Fruit fly (Drosophila melanogaster) whole organism, embryonic: ENCODE results near the gene CG13481.
A peak's percentile ranks its signal among the peaks of the same experiment; 100 is the strongest.

Experiments
- ATbp ChIP-seq: fragments of 200-800 bp; sonication (Bioruptor generic); optimal IDR thresholded peaks from 2 replicates; lab custom pipeline; 2017; ENCODE audit warnings: missing biosample characterization, mild to moderate bottlenecking, missing genetic modification characterization, missing genetic modification reagents
- Aef1 ChIP-seq: fragments of 200-800 bp; sonication (Bioruptor generic); IDR thresholded peaks from 3 replicates; pipeline ENCODE4 v1.3.6; 2022; ENCODE audit warnings: missing biosample characterization, missing genetic modification characterization
- Atf6 ChIP-seq: fragments of 200-800 bp; sonication (Bioruptor generic); IDR thresholded peaks from 2 replicates; pipeline ENCODE4 v1.3.6; 2022; ENCODE audit warnings: missing biosample characterization, missing genetic modification characterization
- B-H1 ChIP-seq: fragments of 200-800 bp; sonication (Bioruptor generic); IDR thresholded peaks from 3 replicates; pipeline ENCODE4 v1.3.6; 2022; ENCODE audit warnings: missing biosample characterization, missing genetic modification characterization
- Blimp-1 ChIP-seq: fragments of 200-800 bp; sonication (Bioruptor generic); optimal IDR thresholded peaks from 3 replicates; lab custom pipeline; 2018; ENCODE audit warnings: missing biosample characterization, missing genetic modification characterization, mild to moderate bottlenecking, moderate library complexity, missing genetic modification reagents
- CG10366 ChIP-seq: fragments of 200-800 bp; sonication (Bioruptor generic); IDR thresholded peaks from 2 replicates; pipeline ENCODE4 v1.3.6; 2022; ENCODE audit warnings: missing biosample characterization, missing genetic modification characterization
- CG10979 ChIP-seq: fragments of 200-800 bp; sonication (Bioruptor generic); optimal IDR thresholded peaks from 2 replicates; lab custom pipeline; 2018; ENCODE audit warnings: missing biosample characterization, mild to moderate bottlenecking, missing genetic modification characterization, moderate library complexity
- CG12071 ChIP-seq: fragments of 200-800 bp; sonication (Bioruptor generic); optimal IDR thresholded peaks from 3 replicates; lab custom pipeline; 2018; ENCODE audit warnings: missing biosample characterization, mild to moderate bottlenecking, missing genetic modification characterization
- CG12659 ChIP-seq: fragments of 200-800 bp; sonication (Bioruptor generic); optimal IDR thresholded peaks from 3 replicates; lab custom pipeline; 2017; ENCODE audit warnings: mild to moderate bottlenecking, missing biosample characterization, missing genetic modification reagents, missing genetic modification characterization
- CG12942 ChIP-seq: fragments of 200-800 bp; sonication (Bioruptor generic); optimal IDR thresholded peaks from 3 replicates; lab custom pipeline; 2016; ENCODE audit warnings: missing biosample characterization, missing genetic modification characterization
- CG15269 ChIP-seq: fragments of 200-800 bp; sonication (Bioruptor generic); optimal IDR thresholded peaks from 2 replicates; lab custom pipeline; 2018; ENCODE audit warnings: missing biosample characterization, mild to moderate bottlenecking, missing genetic modification characterization, moderate library complexity
- CG17359 ChIP-seq: fragments of 200-800 bp; sonication (Bioruptor generic); optimal IDR thresholded peaks from 3 replicates; lab custom pipeline; 2018; ENCODE audit warnings: missing biosample characterization, mild to moderate bottlenecking, missing genetic modification characterization, moderate library complexity
- CG17361 ChIP-seq: fragments of 200-800 bp; sonication (Bioruptor generic); IDR thresholded peaks from 3 replicates; pipeline ENCODE4 v1.3.6; 2022; ENCODE audit warnings: missing biosample characterization, missing genetic modification characterization
- CG17385 ChIP-seq: fragments of 200-800 bp; sonication (Bioruptor generic); optimal IDR thresholded peaks from 3 replicates; lab custom pipeline; 2018; ENCODE audit warnings: missing biosample characterization, mild to moderate bottlenecking, missing genetic modification characterization
- CG30403 ChIP-seq: fragments of 200-800 bp; sonication (Bioruptor generic); optimal IDR thresholded peaks from 3 replicates; lab custom pipeline; 2016; ENCODE audit warnings: missing biosample characterization, missing genetic modification characterization
- CG5953 ChIP-seq: fragments of 200-800 bp; sonication (Bioruptor generic); IDR thresholded peaks from 2 replicates; pipeline ENCODE4 v1.3.6; 2022; ENCODE audit warnings: missing biosample characterization, missing genetic modification characterization
- CG6689 ChIP-seq: fragments of 200-800 bp; sonication (Bioruptor generic); IDR thresholded peaks from 2 replicates; pipeline ENCODE4 v1.3.6; 2022; ENCODE audit warnings: missing biosample characterization, missing genetic modification characterization
- CG8388 ChIP-seq: fragments of 200-800 bp; sonication (Bioruptor generic); optimal IDR thresholded peaks from 2 replicates; lab custom pipeline; 2019; ENCODE audit warnings: missing biosample characterization, mild to moderate bottlenecking, missing genetic modification characterization, moderate library complexity
- CG8924 ChIP-seq: fragments of 200-800 bp; optimal IDR thresholded peaks from 3 replicates; lab custom pipeline; 2019; ENCODE audit warnings: missing biosample characterization, mild to moderate bottlenecking, missing genetic modification characterization, moderate library complexity
- CG9437 ChIP-seq: fragments of 200-800 bp; sonication (Bioruptor generic); optimal IDR thresholded peaks from 2 replicates; lab custom pipeline; 2018; ENCODE audit warnings: missing biosample characterization, mild to moderate bottlenecking, missing genetic modification characterization
- CG9727 ChIP-seq: fragments of 200-800 bp; sonication (Bioruptor generic); optimal IDR thresholded peaks from 3 replicates; lab custom pipeline; 2017; ENCODE audit warnings: missing biosample characterization, mild to moderate bottlenecking, missing genetic modification characterization
- D ChIP-seq, 2 experiments: fragments of 200-800 bp in 1 of 2; fragments of >200 bp in 1 of 2; sonication (Bioruptor generic) in 1 of 2; optimal IDR thresholded peaks; 2 replicates in 1 of 2; 3 replicates in 1 of 2; lab custom pipeline; 2017; ENCODE audit warnings: mild to moderate bottlenecking in 1 of 2, missing biosample characterization in 1 of 2, missing genetic modification characterization in 1 of 2, missing genetic modification reagents in 1 of 2
- D19A ChIP-seq: fragments of 200-800 bp; optimal IDR thresholded peaks from 3 replicates; lab custom pipeline; 2019; ENCODE audit warnings: missing biosample characterization, mild to moderate bottlenecking, missing genetic modification characterization, moderate library complexity
- Drgx ChIP-seq: fragments of 200-800 bp; sonication (Bioruptor generic); IDR thresholded peaks from 2 replicates; pipeline ENCODE4 v1.3.6; 2022; ENCODE audit warnings: missing biosample characterization, missing genetic modification characterization
- Ets97D ChIP-seq: fragments of 200-800 bp; sonication (Bioruptor generic); optimal IDR thresholded peaks from 3 replicates; lab custom pipeline; 2016; ENCODE audit warnings: missing biosample characterization, missing genetic modification characterization
- Hmr ChIP-seq: fragments of 200-800 bp; sonication (Bioruptor generic); optimal IDR thresholded peaks from 3 replicates; lab custom pipeline; 2017; ENCODE audit warnings: mild to moderate bottlenecking, missing biosample characterization, missing genetic modification reagents, missing genetic modification characterization
- Hr3 ChIP-seq: fragments of 200-800 bp; sonication (Bioruptor generic); optimal IDR thresholded peaks from 3 replicates; lab custom pipeline; 2016; ENCODE audit warnings: missing biosample characterization, missing genetic modification characterization
- Mad ChIP-seq: fragments of 200-800 bp; sonication (Bioruptor generic); optimal IDR thresholded peaks from 2 replicates; lab custom pipeline; 2016; ENCODE audit warnings: missing biosample characterization, missing genetic modification characterization
- Oli ChIP-seq: fragments of 200-800 bp; sonication (Bioruptor generic); optimal IDR thresholded peaks from 2 replicates; lab custom pipeline; 2018; ENCODE audit warnings: missing biosample characterization, mild to moderate bottlenecking, missing genetic modification characterization, moderate library complexity
- Sox102F ChIP-seq: fragments of 200-800 bp; sonication (Bioruptor generic); optimal IDR thresholded peaks from 2 replicates; lab custom pipeline; 2018; ENCODE audit warnings: missing biosample characterization, mild to moderate bottlenecking, missing genetic modification characterization, moderate library complexity
- Ssrp ChIP-seq: fragments of 200-800 bp; sonication (Bioruptor generic); optimal IDR thresholded peaks from 2 replicates; lab custom pipeline; 2018; ENCODE audit warnings: missing biosample characterization, mild to moderate bottlenecking, missing genetic modification characterization, moderate library complexity
- Vsx1 ChIP-seq: fragments of 200-800 bp; sonication (Bioruptor generic); optimal IDR thresholded peaks from 2 replicates; lab custom pipeline; 2017; ENCODE audit warnings: missing biosample characterization, mild to moderate bottlenecking, missing genetic modification characterization, missing genetic modification reagents
- Xbp1 ChIP-seq: fragments of 200-800 bp; sonication (Bioruptor generic); optimal IDR thresholded peaks from 3 replicates; lab custom pipeline; 2016; ENCODE audit warnings: missing biosample characterization, mild to moderate bottlenecking, missing genetic modification characterization
- bsh ChIP-seq, 2 experiments: fragments of 200-800 bp; sonication (Bioruptor generic); optimal IDR thresholded peaks; 2 replicates each; lab custom pipeline; 2017 to 2018; ENCODE audit warnings: mild to moderate bottlenecking in 2 of 2, missing biosample characterization in 2 of 2, missing genetic modification characterization in 2 of 2, moderate library complexity in 1 of 2
- btn ChIP-seq: fragments of 200-800 bp; sonication (Bioruptor generic); optimal IDR thresholded peaks from 2 replicates; lab custom pipeline; 2016; ENCODE audit warnings: missing biosample characterization, missing genetic modification characterization
- crol ChIP-seq: fragments of 200-800 bp; sonication (Bioruptor generic); IDR thresholded peaks from 2 replicates; pipeline ENCODE4 v1.3.6; 2022; ENCODE audit warnings: missing biosample characterization, missing genetic modification characterization
- dpn ChIP-seq, 2 experiments: fragments of 200-800 bp; sonication (Bioruptor generic); optimal IDR thresholded peaks; 3 replicates each; lab custom pipeline; 2016; ENCODE audit warnings: missing biosample characterization in 2 of 2, missing genetic modification characterization in 2 of 2
- esg ChIP-seq: fragments of 200-800 bp; sonication (Bioruptor generic); conservative IDR thresholded peaks from 2 replicates; pipeline ENCODE4 v1.3.6; 2022; ENCODE audit warnings: missing biosample characterization, missing genetic modification characterization
- hkb ChIP-seq, 2 experiments: fragments of 200-800 bp in 1 of 2; fragments of >200 bp in 1 of 2; sonication (Bioruptor generic) in 1 of 2; IDR thresholded peaks in 1 of 2; optimal IDR thresholded peaks in 1 of 2; 2 replicates each; pipeline versions ENCODE4 v1.3.6 to Lab custom; 2017 to 2022; ENCODE audit warnings: missing biosample characterization in 1 of 2, missing genetic modification characterization in 1 of 2
- jing ChIP-seq: fragments of 200-800 bp; sonication (Bioruptor generic); optimal IDR thresholded peaks from 2 replicates; lab custom pipeline; 2018; ENCODE audit warnings: missing biosample characterization, mild to moderate bottlenecking, missing genetic modification characterization
- mirr ChIP-seq: fragments of 200-800 bp; sonication (Bioruptor generic); optimal IDR thresholded peaks from 3 replicates; lab custom pipeline; 2018; ENCODE audit warnings: missing biosample characterization, mild to moderate bottlenecking, missing genetic modification characterization
- phol ChIP-seq: fragments of 200-800 bp; sonication (Bioruptor generic); optimal IDR thresholded peaks from 3 replicates; lab custom pipeline; 2018; ENCODE audit warnings: missing biosample characterization, mild to moderate bottlenecking, missing genetic modification characterization, moderate library complexity
- pzg ChIP-seq: fragments of 200-800 bp; sonication (Bioruptor generic); optimal IDR thresholded peaks from 3 replicates; lab custom pipeline; 2018; ENCODE audit warnings: missing biosample characterization, mild to moderate bottlenecking, missing genetic modification characterization, moderate library complexity
- ranshi ChIP-seq: fragments of 200-800 bp; sonication (Bioruptor generic); IDR thresholded peaks from 2 replicates; pipeline ENCODE4 v1.3.6; 2022; ENCODE audit warnings: missing biosample characterization, missing genetic modification characterization
- seq ChIP-seq: fragments of 200-800 bp; sonication (Bioruptor generic); IDR thresholded peaks from 2 replicates; pipeline ENCODE4 v1.3.6; 2022; ENCODE audit warnings: missing biosample characterization, missing genetic modification characterization
- tgo ChIP-seq: fragments of 200-800 bp; sonication (Bioruptor generic); IDR thresholded peaks from 3 replicates; pipeline ENCODE4 v1.3.6; 2022; ENCODE audit warnings: missing biosample characterization, missing genetic modification characterization
- tin ChIP-seq: fragments of 200-800 bp; sonication (Bioruptor generic); optimal IDR thresholded peaks from 3 replicates; lab custom pipeline; 2016; ENCODE audit warnings: missing biosample characterization, missing genetic modification characterization

CG13481 gene

dm6 chr3L:14363103-14363751 is 6.3 kb downstream of the CG13481 start:
- TF ChIP-seq tgo (GFP tag; lab: Robert Waterston, UW) (peak; percentile 44; the same call in 1 of the 3 replicates), tin (peak; percentile 12), phol (tag; lab: Kevin White, UChicago) (peak; percentile 72), CG17361 (GFP tag; lab: Robert Waterston, UW) (peak; percentile 80), CG9727 (GFP tag; lab: Kevin White, UChicago) (peak; percentile 21), CG17385 (peak; percentile 18), ranshi (GFP tag; lab: Robert Waterston, UW) (0 out of 2 replicates have a peak, but pooled peaks have one; percentile 14), D (optimal IDR thresholded peaks at IDR 0.05; lab: Kevin White, UChicago) (no peak), D (GFP tag; optimal IDR thresholded peaks at IDR 0.05; lab: Kevin White, UChicago) (peak; percentile 37), mirr (peak; percentile 35), Ets97D (no peak), Aef1 (0 out of 3 replicates have a peak, but pooled peaks have one; percentile 21), CG12071 (GFP tag; lab: Kevin White, UChicago) (no peak), Oli (peak; percentile 57), bsh (GFP tag; optimal IDR thresholded peaks at IDR 0.05; lab: Kevin White, UChicago) (peak; percentile 13 to 35), jing (GFP tag; lab: Kevin White, UChicago) (peak; percentile 10), Hr3 (peak; percentile 37), esg (GFP tag; lab: Robert Waterston, UW) (peak; percentile 52), ATbp (GFP tag; lab: Kevin White, UChicago) (peak; percentile 22), CG10979 (tag; lab: Kevin White, UChicago) (peak; percentile 45), B-H1 (GFP tag; lab: Robert Waterston, UW) (peak; percentile 43; the same call in 1 of the 3 replicates), Blimp-1 (GFP tag; lab: Kevin White, UChicago) (peak; percentile 65), Xbp1 (GFP tag; lab: Kevin White, UChicago) (peak; percentile 42), CG10366 (GFP tag; lab: Robert Waterston, UW) (peak; percentile 44), btn (GFP tag; lab: Kevin White, UChicago) (no peak), Hmr (GFP tag; lab: Kevin White, UChicago) (peak; percentile 21), seq (peak; percentile 18; the same call in 1 of the 2 replicates), Ssrp (tag; lab: Kevin White, UChicago) (peak; percentile 59), Drgx (GFP tag; lab: Robert Waterston, UW) (0 out of 2 replicates have a peak, but pooled peaks have one; percentile 35), Sox102F (GFP tag; lab: Kevin White, UChicago) (peak; percentile 82), CG6689 (GFP tag; lab: Robert Waterston, UW) (peak; percentile 63), Mad (GFP tag; lab: Kevin White, UChicago) (no peak), CG12942 (GFP tag; lab: Kevin White, UChicago) (peak; percentile 2), D19A (peak; percentile 75), CG8388 (GFP tag; lab: Kevin White, UChicago) (peak; percentile 38), CG9437 (peak; percentile 47), CG15269 (tag; lab: Kevin White, UChicago) (peak; percentile 58), CG30403 (GFP tag; lab: Kevin White, UChicago) (peak; percentile 52), Atf6 (0 out of 2 replicates have a peak, but pooled peaks have one; percentile 34), pzg (GFP tag; lab: Kevin White, UChicago) (no peak), crol (GFP tag; lab: Robert Waterston, UW) (peak; percentile 83), Vsx1 (peak; percentile 12), dpn (GFP tag; optimal IDR thresholded peaks at IDR 0.05; lab: Kevin White, UChicago) (peak in 1 of 2 experiments; percentile 31), CG12659 (GFP tag; lab: Kevin White, UChicago) (peak; percentile 31), CG8924 (tag; lab: Kevin White, UChicago) (peak; percentile 57), hkb (optimal IDR thresholded peaks at IDR 0.05; lab: Kevin White, UChicago) (no peak), hkb (GFP tag; IDR thresholded peaks at IDR 0.05; lab: Robert Waterston, UW) (peak; percentile 36; the same call in 1 of the 2 replicates), CG17359 (tag; lab: Kevin White, UChicago) (peak; percentile 44), CG5953 (GFP tag; lab: Robert Waterston, UW) (0 out of 2 replicates have a peak, but pooled peaks have one; percentile 30)
